Worm (Caenorhabditis elegans) whole organism, mixed stage, embryonic: ENCODE results near the gene chtb-3.

Experiments
- blmp-1 ChIP-seq: fragments of 150-350 bp; optimal IDR thresholded peaks from 2 replicates; lab custom pipeline; 2014; ENCODE audit warnings: missing biosample characterization, missing genetic modification characterization
- elt-1 ChIP-seq: sonication (generic microtip); optimal IDR thresholded peaks from 2 replicates; lab custom pipeline; 2017; ENCODE audit warnings: missing genetic modification characterization, mild to moderate bottlenecking, missing compliant biosample characterization, antibody characterized with exemption, moderate library complexity, borderline replicate concordance; ENCODE audit not compliant: insufficient read depth
- ham-2 ChIP-seq: fragments of 200-800 bp; sonication (Bioruptor generic); optimal IDR thresholded peaks from 2 replicates; lab custom pipeline; 2018; ENCODE audit warnings: mild to moderate bottlenecking, missing genetic modification characterization, missing compliant biosample characterization
- lin-13 ChIP-seq: fragments of 150-350 bp; optimal IDR thresholded peaks from 2 replicates; lab custom pipeline; 2014; ENCODE audit warnings: missing biosample characterization, missing genetic modification characterization
- mep-1 ChIP-seq: fragments of 150-350 bp; optimal IDR thresholded peaks from 2 replicates; lab custom pipeline; 2017; ENCODE audit warnings: missing biosample characterization, missing genetic modification reagents, missing genetic modification characterization, inconsistent platforms
- mls-2 ChIP-seq: sonication (generic microtip); optimal IDR thresholded peaks from 2 replicates; lab custom pipeline; 2016; ENCODE audit warnings: mild to moderate bottlenecking, missing genetic modification characterization, moderate library complexity, missing compliant biosample characterization
- nhr-237 ChIP-seq: fragments of 150-350 bp; optimal IDR thresholded peaks from 2 replicates; lab custom pipeline; 2014; ENCODE audit warnings: missing biosample characterization, missing genetic modification characterization
- nhr-28 ChIP-seq: fragments of 150-350 bp; optimal IDR thresholded peaks from 2 replicates; lab custom pipeline; 2014; ENCODE audit warnings: missing biosample characterization, missing genetic modification characterization
- sptf-1 ChIP-seq: sonication (generic microtip); optimal IDR thresholded peaks from 2 replicates; lab custom pipeline; 2017; ENCODE audit warnings: mild to moderate bottlenecking, missing genetic modification characterization, moderate library complexity, missing compliant biosample characterization
- unc-62 ChIP-seq: fragments of 150-350 bp; optimal IDR thresholded peaks from 2 replicates; lab custom pipeline; 2014; ENCODE audit warnings: missing biosample characterization, missing genetic modification reagents, missing genetic modification characterization
- ztf-11 ChIP-seq: fragments of 150-350 bp; optimal IDR thresholded peaks from 2 replicates; lab custom pipeline; 2014; ENCODE audit warnings: missing biosample characterization, missing genetic modification characterization

DNA sequence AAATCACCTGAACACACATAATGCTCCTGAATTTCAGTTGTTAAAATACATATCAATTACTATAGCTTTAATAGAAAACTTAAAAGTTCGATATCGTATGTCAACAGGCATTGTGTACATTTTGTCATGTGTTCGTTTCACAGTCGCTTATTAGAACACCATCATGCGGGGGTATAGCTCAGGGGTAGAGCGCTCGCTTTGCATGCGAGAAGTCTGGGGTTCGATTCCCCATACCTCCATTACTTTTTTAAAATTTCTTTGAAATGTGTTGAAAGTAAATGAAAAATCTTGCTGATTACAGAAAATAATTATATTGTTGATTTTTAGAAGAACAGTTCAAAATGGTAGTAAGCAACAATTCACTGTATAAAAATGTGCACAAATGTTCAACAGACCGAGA is 33.3 kb downstream of the chtb-3 start:
- TF ChIP-seq mep-1, result no peak
- TF ChIP-seq ztf-11 (tag; lab: Kevin White, UChicago), result no peak
- TF ChIP-seq ham-2 (GFP tag; lab: Kevin White, UChicago), result peak; percentile 14
- no peak for TF ChIP-seq unc-62 (GFP tag; lab: Kevin White, UChicago)
- TF ChIP-seq nhr-28, result no peak
- peak; percentile 63 for TF ChIP-seq sptf-1 (tag; lab: Kevin White, UChicago)
- no peak for TF ChIP-seq elt-1
- no peak for TF ChIP-seq blmp-1 (tag; lab: Kevin White, UChicago)
- peak; percentile 15 for TF ChIP-seq mls-2 (tag; lab: Kevin White, UChicago)
- TF ChIP-seq nhr-237 (tag; lab: Kevin White, UChicago), result no peak
- TF ChIP-seq lin-13 (tag; lab: Kevin White, UChicago), result no peak
